Fruit fly (Drosophila melanogaster) whole organism, embryonic: Measurements from ENCODE around the gene CG42591.

ENCODE experiments used
- Atf3 ChIP-seq: fragments of 200-800 bp; sonication (Bioruptor generic); optimal IDR thresholded peaks from 3 replicates; lab custom pipeline; 2016; ENCODE audit warnings: missing biosample characterization, missing genetic modification characterization
- CG10959 ChIP-seq: fragments of 200-800 bp; sonication (Bioruptor generic); IDR thresholded peaks from 2 replicates; pipeline ENCODE4 v1.3.6; 2022; ENCODE audit warnings: missing biosample characterization, missing genetic modification characterization
- CG12299 ChIP-seq: fragments of 200-800 bp; sonication (Bioruptor generic); optimal IDR thresholded peaks from 2 replicates; lab custom pipeline; 2018; ENCODE audit warnings: missing biosample characterization, mild to moderate bottlenecking, missing genetic modification characterization
- CG12659 ChIP-seq: fragments of 200-800 bp; sonication (Bioruptor generic); optimal IDR thresholded peaks from 3 replicates; lab custom pipeline; 2017; ENCODE audit warnings: mild to moderate bottlenecking, missing biosample characterization, missing genetic modification reagents, missing genetic modification characterization
- CG12942 ChIP-seq: fragments of 200-800 bp; sonication (Bioruptor generic); optimal IDR thresholded peaks from 3 replicates; lab custom pipeline; 2016; ENCODE audit warnings: missing biosample characterization, missing genetic modification characterization
- CG14050 ChIP-seq: fragments of 200-800 bp; sonication (Bioruptor generic); IDR thresholded peaks from 3 replicates; pipeline ENCODE4 v1.3.6; 2022; ENCODE audit warnings: missing biosample characterization, missing genetic modification characterization
- CG15269 ChIP-seq: fragments of 200-800 bp; sonication (Bioruptor generic); optimal IDR thresholded peaks from 2 replicates; lab custom pipeline; 2018; ENCODE audit warnings: missing biosample characterization, mild to moderate bottlenecking, missing genetic modification characterization, moderate library complexity
- CG15479 ChIP-seq: fragments of 200-800 bp; sonication (Bioruptor generic); optimal IDR thresholded peaks from 3 replicates; lab custom pipeline; 2019; ENCODE audit warnings: missing biosample characterization, mild to moderate bottlenecking, missing genetic modification characterization, moderate library complexity
- CG1602 ChIP-seq: fragments of 200-800 bp; sonication (Bioruptor generic); optimal IDR thresholded peaks from 3 replicates; lab custom pipeline; 2016; ENCODE audit warnings: missing biosample characterization, missing genetic modification characterization
- CG1603 ChIP-seq: fragments of 200-800 bp; sonication (Bioruptor generic); optimal IDR thresholded peaks from 2 replicates; lab custom pipeline; 2019; ENCODE audit warnings: missing biosample characterization, mild to moderate bottlenecking, missing genetic modification characterization, moderate library complexity
- CG2129 ChIP-seq: fragments of 200-800 bp; sonication (Bioruptor generic); IDR thresholded peaks from 2 replicates; pipeline ENCODE4 v1.3.6; 2022; ENCODE audit warnings: missing biosample characterization, missing genetic modification characterization; ENCODE audit not compliant: partially characterized antibody
- CG5953 ChIP-seq: fragments of 200-800 bp; sonication (Bioruptor generic); IDR thresholded peaks from 2 replicates; pipeline ENCODE4 v1.3.6; 2022; ENCODE audit warnings: missing biosample characterization, missing genetic modification characterization
- CG6765 ChIP-seq: fragments of 200-800 bp; sonication (Bioruptor generic); optimal IDR thresholded peaks from 3 replicates; lab custom pipeline; 2017; ENCODE audit warnings: missing biosample characterization, mild to moderate bottlenecking, missing genetic modification characterization
- CG6854 ChIP-seq: fragments of 200-800 bp; sonication (Bioruptor generic); optimal IDR thresholded peaks from 3 replicates; lab custom pipeline; 2017; ENCODE audit warnings: missing biosample characterization, mild to moderate bottlenecking, missing genetic modification characterization
- CG8281 ChIP-seq: fragments of 200-800 bp; sonication (Bioruptor generic); optimal IDR thresholded peaks from 2 replicates; lab custom pipeline; 2018; ENCODE audit warnings: missing biosample characterization, mild to moderate bottlenecking, missing genetic modification characterization, moderate library complexity
- CG8478 ChIP-seq: fragments of >200 bp; optimal IDR thresholded peaks from 2 replicates; lab custom pipeline; 2018
- CG9437 ChIP-seq: fragments of 200-800 bp; sonication (Bioruptor generic); optimal IDR thresholded peaks from 2 replicates; lab custom pipeline; 2018; ENCODE audit warnings: missing biosample characterization, mild to moderate bottlenecking, missing genetic modification characterization
- CG9727 ChIP-seq: fragments of 200-800 bp; sonication (Bioruptor generic); optimal IDR thresholded peaks from 3 replicates; lab custom pipeline; 2017; ENCODE audit warnings: missing biosample characterization, mild to moderate bottlenecking, missing genetic modification characterization
- HLH54F ChIP-seq: fragments of 200-800 bp; sonication (Bioruptor generic); optimal IDR thresholded peaks from 3 replicates; lab custom pipeline; 2016; ENCODE audit warnings: missing biosample characterization, missing genetic modification characterization
- HmgZ ChIP-seq: fragments of 200-800 bp; sonication (Bioruptor generic); optimal IDR thresholded peaks from 2 replicates; lab custom pipeline; 2018; ENCODE audit warnings: missing biosample characterization, mild to moderate bottlenecking, missing genetic modification characterization
- Hsf ChIP-seq: fragments of 200-800 bp; sonication (Bioruptor generic); optimal IDR thresholded peaks from 3 replicates; lab custom pipeline; 2016; ENCODE audit warnings: missing biosample characterization, missing genetic modification characterization
- Meics ChIP-seq: fragments of 200-800 bp; sonication (Bioruptor generic); optimal IDR thresholded peaks from 2 replicates; lab custom pipeline; 2017; ENCODE audit warnings: missing biosample characterization, mild to moderate bottlenecking, missing genetic modification characterization
- Mes4 ChIP-seq: fragments of 200-800 bp; sonication (Bioruptor generic); optimal IDR thresholded peaks from 2 replicates; lab custom pipeline; 2016; ENCODE audit warnings: missing biosample characterization, missing genetic modification characterization
- Ptx1 ChIP-seq: fragments of 200-800 bp; sonication (Bioruptor generic); IDR thresholded peaks from 2 replicates; pipeline ENCODE4 v1.3.6; 2022; ENCODE audit warnings: missing biosample characterization, missing genetic modification characterization
- Tbp ChIP-seq: fragments of >200 bp; optimal IDR thresholded peaks from 2 replicates; lab custom pipeline; 2018; ENCODE audit warnings: missing biosample characterization, missing genetic modification characterization
- YL-1 ChIP-seq: fragments of 200-800 bp; sonication (Bioruptor generic); optimal IDR thresholded peaks from 3 replicates; lab custom pipeline; 2017; ENCODE audit warnings: missing biosample characterization, mild to moderate bottlenecking, missing genetic modification characterization
- al ChIP-seq: fragments of 200-800 bp; sonication (Bioruptor generic); IDR thresholded peaks from 2 replicates; pipeline ENCODE4 v1.3.6; 2022; ENCODE audit warnings: missing biosample characterization, missing genetic modification characterization
- az2 ChIP-seq: fragments of 200-800 bp; sonication (Bioruptor generic); optimal IDR thresholded peaks from 3 replicates; lab custom pipeline; 2016; ENCODE audit warnings: missing biosample characterization, missing genetic modification characterization
- bowl ChIP-seq: fragments of 200-800 bp; sonication (Bioruptor generic); IDR thresholded peaks from 2 replicates; pipeline ENCODE4 v1.3.6; 2022; ENCODE audit warnings: missing biosample characterization, missing genetic modification characterization
- cad ChIP-seq: fragments of >200 bp; optimal IDR thresholded peaks from 2 replicates; lab custom pipeline; 2017; ENCODE audit warnings: missing biosample characterization, missing genetic modification characterization
- cas ChIP-seq: fragments of 200-800 bp; sonication (Bioruptor generic); IDR thresholded peaks from 2 replicates; pipeline ENCODE4 v1.3.6; 2022; ENCODE audit warnings: missing biosample characterization, missing genetic modification characterization
- cg ChIP-seq: fragments of 200-800 bp; sonication (Bioruptor generic); optimal IDR thresholded peaks from 3 replicates; lab custom pipeline; 2019; ENCODE audit warnings: missing biosample characterization, mild to moderate bottlenecking, missing genetic modification characterization, moderate library complexity
- da ChIP-seq: fragments of 200-800 bp; sonication (Bioruptor generic); optimal IDR thresholded peaks from 2 replicates; lab custom pipeline; 2016; ENCODE audit warnings: missing biosample characterization, missing genetic modification characterization
- en ChIP-seq: fragments of 200-800 bp; sonication (Bioruptor generic); optimal IDR thresholded peaks from 2 replicates; lab custom pipeline; 2016; ENCODE audit warnings: missing biosample characterization, missing genetic modification characterization
- ftz-f1 ChIP-seq: fragments of 200-800 bp; sonication (Bioruptor generic); optimal IDR thresholded peaks from 2 replicates; lab custom pipeline; 2016; ENCODE audit warnings: missing biosample characterization, missing genetic modification characterization
- gcm2 ChIP-seq: fragments of 200-800 bp; sonication (Bioruptor generic); optimal IDR thresholded peaks from 2 replicates; lab custom pipeline; 2016; ENCODE audit warnings: missing biosample characterization, missing genetic modification characterization
- gfzf ChIP-seq: fragments of 200-800 bp; sonication (Bioruptor generic); optimal IDR thresholded peaks from 2 replicates; lab custom pipeline; 2016; ENCODE audit warnings: missing biosample characterization, mild to moderate bottlenecking, missing genetic modification characterization, moderate library complexity
- h ChIP-seq: fragments of >200 bp; optimal IDR thresholded peaks from 2 replicates; lab custom pipeline; 2017
- hkb ChIP-seq, 2 experiments: fragments of 200-800 bp in 1 of 2; fragments of >200 bp in 1 of 2; sonication (Bioruptor generic) in 1 of 2; IDR thresholded peaks in 1 of 2; optimal IDR thresholded peaks in 1 of 2; 2 replicates each; pipeline versions ENCODE4 v1.3.6 to Lab custom; 2017 to 2022; ENCODE audit warnings: missing biosample characterization in 1 of 2, missing genetic modification characterization in 1 of 2
- ind ChIP-seq: fragments of 200-800 bp; sonication (Bioruptor generic); optimal IDR thresholded peaks from 3 replicates; lab custom pipeline; 2016; ENCODE audit warnings: missing biosample characterization, missing genetic modification characterization
- klu ChIP-seq: fragments of 200-800 bp; sonication (Bioruptor generic); IDR thresholded peaks from 2 replicates; pipeline ENCODE4 v1.3.6; 2022; ENCODE audit warnings: missing biosample characterization, missing genetic modification characterization
- nom ChIP-seq: fragments of 200-800 bp; sonication (Bioruptor generic); optimal IDR thresholded peaks from 2 replicates; lab custom pipeline; 2017; ENCODE audit warnings: missing biosample characterization, missing genetic modification characterization, mild to moderate bottlenecking, moderate library complexity, missing genetic modification reagents
- onecut ChIP-seq: fragments of 200-800 bp; sonication (Bioruptor generic); IDR thresholded peaks from 2 replicates; pipeline ENCODE4 v1.3.6; 2022; ENCODE audit warnings: missing biosample characterization, missing genetic modification characterization
- pfk ChIP-seq: fragments of 200-800 bp; sonication (Bioruptor generic); optimal IDR thresholded peaks from 2 replicates; lab custom pipeline; 2018; ENCODE audit warnings: missing biosample characterization, mild to moderate bottlenecking, missing genetic modification characterization, moderate library complexity
- pho ChIP-seq: fragments of 200-800 bp; sonication (Bioruptor generic); optimal IDR thresholded peaks from 2 replicates; lab custom pipeline; 2016; ENCODE audit warnings: missing biosample characterization, missing genetic modification characterization
- repo ChIP-seq: fragments of 200-800 bp; sonication (Bioruptor generic); optimal IDR thresholded peaks from 2 replicates; lab custom pipeline; 2016; ENCODE audit warnings: missing biosample characterization, missing genetic modification characterization
- tap ChIP-seq: fragments of 200-800 bp; optimal IDR thresholded peaks from 3 replicates; lab custom pipeline; 2019; ENCODE audit warnings: missing biosample characterization, mild to moderate bottlenecking, missing genetic modification characterization, moderate library complexity
- twi ChIP-seq: fragments of 200-800 bp; optimal IDR thresholded peaks from 2 replicates; lab custom pipeline; 2019; ENCODE audit warnings: missing biosample characterization, mild to moderate bottlenecking, missing genetic modification characterization, moderate library complexity
- wek ChIP-seq: fragments of 200-800 bp; sonication (Bioruptor generic); optimal IDR thresholded peaks from 3 replicates; lab custom pipeline; 2018; ENCODE audit warnings: missing biosample characterization, mild to moderate bottlenecking, missing genetic modification characterization, moderate library complexity
- zen ChIP-seq: fragments of 200-800 bp; sonication (Bioruptor generic); optimal IDR thresholded peaks from 3 replicates; lab custom pipeline; 2018; ENCODE audit warnings: missing biosample characterization, mild to moderate bottlenecking, missing genetic modification characterization, moderate library complexity

The CG42591 gene

dm6 chr3L:8063214-8064156 is 6.3 kb downstream of the CG42591 start, which contains the start of gene Sarm (continued):
- TF ChIP-seq Mes4 (GFP tag; lab: Kevin White, UChicago) (no peak), CG9437 (GFP tag; lab: Kevin White, UChicago) (peak; percentile 46), CG5953 (GFP tag; lab: Robert Waterston, UW) (no peak), bowl (no peak), repo (GFP tag; lab: Kevin White, UChicago) (no peak), Meics (GFP tag; lab: Kevin White, UChicago) (peak; percentile 52), HLH54F (GFP tag; lab: Kevin White, UChicago) (peak; percentile 23), Hsf (GFP tag; lab: Kevin White, UChicago) (peak; percentile 20), CG15269 (tag; lab: Kevin White, UChicago) (peak; percentile 60), CG6854 (GFP tag; lab: Kevin White, UChicago) (peak; percentile 52), Ptx1 (GFP tag; lab: Robert Waterston, UW) (no peak), CG10959 (GFP tag; lab: Robert Waterston, UW) (no peak), nom (GFP tag; lab: Kevin White, UChicago) (peak; percentile 25), zen (tag; lab: Kevin White, UChicago) (no peak), CG9727 (GFP tag; lab: Kevin White, UChicago) (peak; percentile 3), gcm2 (GFP tag; lab: Kevin White, UChicago) (no peak), CG1603 (tag; lab: Kevin White, UChicago) (peak; percentile 29), cg (GFP tag; lab: Kevin White, UChicago) (peak; percentile 70), hkb (optimal IDR thresholded peaks at IDR 0.05; lab: Kevin White, UChicago) (no peak), hkb (GFP tag; IDR thresholded peaks at IDR 0.05; lab: Robert Waterston, UW) (peak; percentile 15; the same call in 1 of the 2 replicates), onecut (GFP tag; lab: Robert Waterston, UW) (no peak), az2 (GFP tag; lab: Kevin White, UChicago) (peak; percentile 28), CG15479 (GFP tag; lab: Kevin White, UChicago) (no peak), pfk (no peak), cad (GFP tag; lab: Kevin White, UChicago) (no peak), pho (no peak), klu (GFP tag; lab: Robert Waterston, UW) (no peak), Atf3 (GFP tag; lab: Kevin White, UChicago) (no peak), CG6765 (GFP tag; lab: Kevin White, UChicago) (no peak), YL-1 (GFP tag; lab: Kevin White, UChicago) (no peak), al (no peak), da (GFP tag; lab: Kevin White, UChicago) (no peak), CG8281 (tag; lab: Kevin White, UChicago) (no peak), ftz-f1 (peak; percentile 61), CG14050 (GFP tag; lab: Robert Waterston, UW) (no peak), Tbp (GFP tag; lab: Kevin White, UChicago) (no peak), CG12942 (no peak), cas (GFP tag; lab: Robert Waterston, UW) (no peak), h (lab: Kevin White, UChicago) (no peak), CG1602 (peak; percentile 10), HmgZ (tag; lab: Kevin White, UChicago) (peak; percentile 56), tap (tag; lab: Kevin White, UChicago) (no peak), twi (tag; lab: Kevin White, UChicago) (peak; percentile 20), CG12299 (tag; lab: Kevin White, UChicago) (no peak), ind (peak; percentile 40), wek (GFP tag; lab: Kevin White, UChicago) (no peak), CG8478 (lab: Kevin White, UChicago) (no peak), gfzf (no peak), en (no peak), CG12659 (GFP tag; lab: Kevin White, UChicago) (peak; percentile 41), CG2129 (GFP tag; lab: Robert Waterston, UW) (no peak)
